Worm (Caenorhabditis elegans) whole organism, early embryonic: ENCODE data around the gene tyr-6.

ENCODE experiments used
- B0310.2 ChIP-seq: sonication (generic microtip); optimal IDR thresholded peaks from 2 replicates; lab custom pipeline; 2016; ENCODE audit warnings: mild to moderate bottlenecking, missing genetic modification characterization, missing compliant biosample characterization
- F13C5.2 ChIP-seq: sonication (generic microtip); optimal IDR thresholded peaks from 2 replicates; lab custom pipeline; 2017; ENCODE audit warnings: mild to moderate bottlenecking, missing genetic modification characterization, inconsistent platforms, missing compliant biosample characterization
- ama-1 ChIP-seq: fragments of 150-350 bp; optimal IDR thresholded peaks from 2 replicates; lab custom pipeline; 2014
- ceh-13 ChIP-seq: fragments of 200-800 bp; sonication (Bioruptor generic); optimal IDR thresholded peaks from 2 replicates; lab custom pipeline; 2018; ENCODE audit warnings: mild to moderate bottlenecking, missing genetic modification characterization, missing compliant biosample characterization
- ceh-36 ChIP-seq: sonication (generic microtip); optimal IDR thresholded peaks from 2 replicates; lab custom pipeline; 2016; ENCODE audit warnings: missing genetic modification characterization, inconsistent platforms, missing compliant biosample characterization
- ets-7 ChIP-seq: sonication (generic microtip); optimal IDR thresholded peaks from 2 replicates; lab custom pipeline; 2016; ENCODE audit warnings: missing genotype, missing genetic modification characterization, missing compliant biosample characterization
- flt-1 ChIP-seq: fragments of 200-800 bp; sonication (Bioruptor generic); IDR thresholded peaks from 2 replicates; pipeline ENCODE4 v1.3.6; 2022; ENCODE audit warnings: missing genetic modification characterization, missing compliant biosample characterization
- hmg-4 ChIP-seq: fragments of 200-800 bp; sonication (Bioruptor generic); optimal IDR thresholded peaks from 2 replicates; lab custom pipeline; 2018; ENCODE audit warnings: mild to moderate bottlenecking, missing genetic modification characterization, missing compliant biosample characterization
- pes-1 ChIP-seq: fragments of 200-800 bp; sonication (Bioruptor generic); IDR thresholded peaks from 2 replicates; pipeline ENCODE4 v1.3.6; 2022; ENCODE audit warnings: missing genetic modification reagents, missing genetic modification characterization, missing compliant biosample characterization
- scrt-1 ChIP-seq: fragments of 200-800 bp; sonication (Bioruptor generic); IDR thresholded peaks from 2 replicates; pipeline ENCODE4 v1.3.6; 2022; ENCODE audit warnings: missing genetic modification characterization, missing compliant biosample characterization
- sea-1 ChIP-seq: fragments of 200-800 bp; sonication (Bioruptor generic); conservative IDR thresholded peaks from 2 replicates; pipeline ENCODE4 v1.3.6; 2022; ENCODE audit warnings: missing genetic modification characterization, missing compliant biosample characterization
- tbx-11 ChIP-seq: fragments of 200-800 bp; sonication (Bioruptor generic); IDR thresholded peaks from 2 replicates; pipeline ENCODE4 v1.3.6; 2022; ENCODE audit warnings: missing genetic modification characterization, missing compliant biosample characterization
- tbx-37 ChIP-seq: fragments of 200-800 bp; sonication (Bioruptor generic); conservative IDR thresholded peaks from 2 replicates; pipeline ENCODE4 v1.3.6; 2022; ENCODE audit warnings: missing genetic modification reagents, missing genetic modification characterization, missing compliant biosample characterization
- tra-4 ChIP-seq: sonication (generic microtip); optimal IDR thresholded peaks from 2 replicates; lab custom pipeline; 2017; ENCODE audit warnings: missing genetic modification characterization, missing compliant biosample characterization

ce11 chrIV:6438051-6438450 is 42.3 kb upstream of the tyr-6 start, which contains the start of gene dlc-5:
- no peak for TF ChIP-seq flt-1 (GFP tag; lab: Robert Waterston, UW)
- TF ChIP-seq ama-1 (lab: Kevin White, UChicago): no peak
- TF ChIP-seq ceh-36 (tag; lab: Kevin White, UChicago): no peak
- TF ChIP-seq F13C5.2: no peak
- no peak for TF ChIP-seq pes-1 (GFP tag; lab: Robert Waterston, UW)
- no peak for TF ChIP-seq ceh-13
- TF ChIP-seq ets-7 (tag; lab: Kevin White, UChicago): no peak
- no peak for TF ChIP-seq hmg-4 (GFP tag; lab: Kevin White, UChicago)
- TF ChIP-seq sea-1 (GFP tag; lab: Robert Waterston, UW): no peak
- TF ChIP-seq B0310.2 (tag; lab: Kevin White, UChicago): no peak
- no peak for TF ChIP-seq scrt-1 (GFP tag; lab: Robert Waterston, UW)
- TF ChIP-seq tbx-37 (GFP tag; lab: Robert Waterston, UW): no peak
- no peak for TF ChIP-seq tra-4 (tag; lab: Kevin White, UChicago)
- no peak for TF ChIP-seq tbx-11 (GFP tag; lab: Robert Waterston, UW)
